Worm (Caenorhabditis elegans): ENCODE results near the gene str-138.

Gene str-138

DNA sequence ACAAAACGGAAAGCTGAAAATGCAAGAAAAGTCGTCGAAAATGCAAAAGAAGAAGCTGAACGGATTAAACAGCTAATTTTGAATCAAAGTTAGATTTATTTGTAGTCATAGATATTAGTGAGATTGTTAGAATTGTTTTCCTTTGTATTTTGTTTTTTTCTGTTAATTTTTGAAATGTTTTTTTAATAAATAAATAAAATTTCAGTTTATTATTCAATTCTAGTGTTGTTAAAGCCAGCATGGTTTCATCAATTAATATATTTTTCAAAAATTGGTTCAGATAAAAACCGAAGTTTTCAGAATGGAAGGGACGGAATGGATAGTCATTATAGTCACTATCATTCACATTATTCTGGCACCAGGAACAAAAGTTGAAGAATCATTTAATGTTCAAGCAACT is 23.6 kb upstream of the str-138 start, which contains the start of gene algn-12:
Gene algn-12 (plus strand): TSS at position 301 of the 400 bp plus-strand sequence.
- TF ChIP-seq unc-62 (GFP tag; optimal IDR thresholded peaks at IDR 0.05) = no peak

DNA sequence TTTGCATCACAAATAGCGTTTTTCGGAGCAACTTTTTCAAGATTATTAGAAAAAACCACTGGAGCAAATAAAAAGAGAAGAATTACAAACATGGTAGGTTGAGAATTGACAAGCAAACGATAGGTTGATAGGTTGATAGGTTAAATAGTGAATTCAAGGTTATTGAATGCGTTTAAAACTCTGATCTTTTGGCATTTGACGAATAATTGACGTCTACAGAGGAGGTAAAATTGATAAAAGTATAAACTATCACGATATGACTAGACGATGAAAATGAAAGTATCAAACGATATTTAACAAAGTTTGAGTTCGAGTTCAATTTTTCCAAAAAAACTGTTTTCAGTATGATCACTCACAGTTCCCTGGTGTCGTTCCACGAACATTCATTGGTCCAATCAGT is 22.5 kb upstream of the str-138 start, which contains the start of gene ZC513.14:
Gene ZC513.14 (minus strand): TSS at position 101 of the 400 bp plus-strand sequence.
- no peak for TF ChIP-seq unc-62 (GFP tag; optimal IDR thresholded peaks at IDR 0.05)

DNA sequence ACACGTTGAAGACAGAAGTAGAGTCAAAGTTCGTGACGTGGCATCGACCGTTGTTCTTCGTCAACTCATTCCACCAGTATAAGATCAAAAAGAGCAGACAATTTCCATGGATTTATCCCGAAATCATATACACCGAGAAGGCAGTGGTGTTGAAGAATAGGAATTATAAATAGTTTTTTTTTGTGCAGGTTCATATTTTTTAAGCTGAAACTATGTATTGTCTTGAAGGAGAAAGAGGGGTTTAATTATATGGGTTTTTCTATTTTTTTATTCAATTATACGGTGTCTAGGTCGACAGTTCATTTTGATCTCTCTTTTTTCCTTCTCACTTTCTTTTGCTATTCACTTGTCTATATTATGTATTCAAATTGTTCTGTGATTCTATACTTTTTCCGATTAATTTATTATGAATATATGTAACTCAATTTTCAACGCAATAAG is 19.4 kb upstream of the str-138 start:
- no peak for TF ChIP-seq unc-62 (GFP tag; optimal IDR thresholded peaks at IDR 0.05)

DNA sequence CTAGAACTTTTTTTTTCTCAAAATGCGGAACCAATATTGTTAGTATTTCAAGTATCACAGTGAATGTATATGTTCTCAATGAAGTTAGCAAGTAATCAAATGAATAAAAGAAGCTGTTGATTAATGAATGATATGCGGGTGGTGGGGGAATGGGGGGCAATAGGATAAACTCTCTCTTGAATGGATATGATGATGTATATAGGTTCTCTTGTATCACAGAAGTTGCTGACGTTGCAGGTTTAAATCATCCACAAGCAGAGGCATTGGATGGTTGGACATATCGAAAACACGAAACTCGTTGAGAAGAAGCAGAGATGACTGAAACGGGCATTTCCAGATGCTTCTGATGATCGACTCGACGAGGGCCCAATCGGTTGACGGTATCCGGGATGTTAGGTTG is 18.9 kb upstream of the str-138 start:
- TF ChIP-seq unc-62 (GFP tag; optimal IDR thresholded peaks at IDR 0.05) = no peak

DNA sequence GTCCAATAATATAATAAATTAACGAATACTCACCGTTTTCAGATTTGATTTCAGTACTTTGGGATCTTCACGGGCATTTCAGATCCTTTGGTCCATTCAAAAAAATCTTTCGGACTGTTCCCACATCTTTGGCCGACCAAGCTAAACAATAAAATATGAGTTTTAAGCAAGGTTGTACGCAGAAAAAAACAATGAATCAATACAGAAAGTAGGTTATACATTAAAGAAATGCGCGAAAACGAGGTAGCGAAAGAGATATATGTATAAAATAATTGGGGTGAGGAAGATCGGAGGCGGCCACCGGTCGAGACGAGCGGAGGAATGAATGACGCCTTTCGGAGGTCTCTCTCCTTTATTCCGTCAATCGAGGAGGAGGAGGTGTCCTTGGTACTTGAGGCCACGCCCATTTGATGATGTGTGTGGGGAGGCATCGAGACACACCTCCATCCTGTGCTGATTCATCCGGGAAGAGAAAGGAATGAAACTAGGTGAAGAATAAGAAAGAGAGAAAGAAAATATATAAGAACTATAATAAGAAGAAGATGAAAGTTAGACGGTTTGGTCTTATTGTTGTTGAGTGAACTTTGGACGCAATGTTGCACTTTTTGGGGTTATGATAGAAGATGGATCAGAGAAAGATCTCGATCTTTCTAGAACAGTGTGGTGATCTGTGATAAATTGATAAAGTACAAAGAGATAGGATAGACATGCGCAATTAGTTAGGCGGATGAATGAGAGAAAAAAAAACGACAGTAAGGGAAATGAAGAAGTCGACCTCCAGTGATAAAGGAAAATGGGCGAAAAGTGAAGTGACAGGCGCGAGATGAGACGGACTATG is 18.0 kb upstream of the str-138 start:
- TF ChIP-seq unc-62 (GFP tag; optimal IDR thresholded peaks at IDR 0.05) = no peak

DNA sequence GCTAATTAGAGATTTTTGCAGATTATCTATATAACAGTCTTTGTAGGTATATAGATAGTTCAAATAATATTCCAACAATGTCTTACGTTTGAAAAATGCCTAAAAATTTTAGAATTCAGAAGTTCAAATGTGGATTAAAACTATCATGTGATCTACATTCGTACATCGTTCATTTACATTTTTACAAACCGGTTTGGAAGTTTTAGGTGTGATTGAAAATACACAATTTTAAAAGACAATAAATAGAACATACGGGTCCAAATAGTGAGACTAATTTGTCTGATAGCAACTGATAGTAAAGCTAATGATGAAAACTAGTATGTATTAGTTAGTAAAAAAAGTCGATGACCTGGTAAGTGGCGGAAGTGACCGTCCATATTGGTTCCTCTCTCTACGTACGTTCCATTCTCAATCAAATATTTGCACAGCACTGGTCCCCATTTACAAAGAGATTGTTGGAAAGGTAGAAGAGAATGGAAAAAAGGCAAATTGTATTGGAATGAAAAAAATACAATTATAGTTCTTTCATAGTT is 17.1 kb upstream of the str-138 start:
- no peak for TF ChIP-seq unc-62 (GFP tag; optimal IDR thresholded peaks at IDR 0.05)

DNA sequence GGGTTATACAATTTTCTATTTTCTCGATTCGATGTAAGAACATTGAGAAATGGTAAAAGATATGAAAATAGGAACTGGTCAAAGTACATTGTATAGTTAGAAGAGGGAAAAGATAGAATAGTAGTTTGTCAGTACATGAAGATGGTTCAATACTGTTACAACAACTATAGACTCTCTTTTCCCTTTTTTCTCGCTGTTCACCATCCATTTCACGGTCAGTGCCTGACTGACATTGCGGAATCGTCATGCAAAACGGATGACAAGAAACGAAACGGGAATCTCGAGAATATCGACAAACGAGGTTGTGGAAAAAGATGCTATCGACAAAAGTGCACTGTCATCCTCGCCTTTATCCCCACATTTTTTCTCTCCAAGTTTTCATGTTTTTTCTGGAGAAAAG is 14.8 kb upstream of the str-138 start:
- no peak for TF ChIP-seq unc-62 (GFP tag; optimal IDR thresholded peaks at IDR 0.05)

DNA sequence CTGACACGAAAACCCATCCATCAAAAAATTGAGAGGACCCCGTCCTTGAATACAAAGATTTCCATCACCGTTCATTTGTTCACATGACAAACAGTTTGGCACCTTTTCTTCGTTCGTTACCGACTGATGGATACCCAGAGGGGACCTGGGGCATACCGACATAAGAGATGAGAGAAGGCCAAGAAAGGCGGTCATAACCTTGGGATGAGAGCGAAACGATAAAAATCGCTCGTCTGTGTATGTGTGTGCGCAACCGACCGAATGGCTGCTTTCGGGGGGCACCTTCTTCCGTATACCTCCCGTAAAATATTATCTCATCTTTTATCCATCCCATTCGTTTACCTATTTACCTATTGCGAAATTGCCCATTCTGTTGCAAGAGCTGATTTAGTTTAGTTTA is 13.5 kb upstream of the str-138 start:
- no peak for TF ChIP-seq unc-62 (GFP tag; optimal IDR thresholded peaks at IDR 0.05)

DNA sequence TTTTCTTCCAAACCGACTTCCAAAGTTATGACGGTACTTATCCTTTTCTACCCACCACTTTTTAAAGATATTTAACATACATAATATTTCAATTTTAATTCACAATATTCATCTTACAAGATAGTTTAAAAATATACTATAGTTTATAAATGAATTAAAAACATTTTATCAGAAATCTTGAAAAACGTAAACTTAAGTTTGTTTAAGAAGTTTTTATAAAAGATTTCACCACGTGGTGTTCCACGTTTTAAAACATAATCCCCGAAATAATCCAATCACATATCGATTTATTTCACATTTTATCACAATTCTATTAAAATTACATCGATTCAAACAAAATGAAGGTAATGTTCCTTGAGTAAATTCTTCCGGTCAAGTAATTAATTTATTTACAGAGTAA is 11.8 kb upstream of the str-138 start, which contains the start of gene ZC513.3:
Gene ZC513.3 (plus strand): TSS at position 301 of the 400 bp plus-strand sequence.
- no peak for TF ChIP-seq unc-62 (GFP tag; optimal IDR thresholded peaks at IDR 0.05)

DNA sequence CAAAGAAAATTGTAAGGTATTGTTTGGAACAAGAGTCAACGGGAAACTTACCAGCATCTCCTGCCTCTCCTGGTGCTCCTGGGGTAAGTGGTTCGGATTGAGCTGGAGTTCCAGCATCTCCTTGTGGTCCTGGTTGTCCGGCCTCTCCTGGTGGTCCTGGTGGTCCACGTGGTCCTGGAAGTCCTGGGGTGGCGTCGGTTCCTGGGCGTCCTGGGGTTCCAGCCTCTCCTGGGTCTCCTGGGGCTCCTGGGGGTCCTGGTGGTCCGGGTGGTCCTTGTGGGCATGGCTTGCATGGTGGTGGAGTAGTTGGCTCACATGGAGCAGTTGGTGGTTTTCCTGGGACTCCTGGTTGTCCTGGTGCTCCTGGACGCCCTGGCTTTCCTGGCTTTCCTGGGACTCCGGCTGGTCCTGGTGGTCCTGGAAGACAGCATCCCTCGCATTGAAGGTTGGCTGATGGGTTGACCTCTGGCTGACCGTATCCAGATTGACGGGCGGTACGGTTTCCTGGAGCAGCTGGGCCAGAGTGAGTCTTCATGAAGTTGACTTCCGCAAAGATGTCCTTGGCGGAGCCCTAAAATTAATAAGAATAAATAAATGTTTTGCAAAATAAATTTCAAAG is 8.3 kb upstream of the str-138 start:
- no peak for TF ChIP-seq unc-62 (GFP tag; optimal IDR thresholded peaks at IDR 0.05)

DNA sequence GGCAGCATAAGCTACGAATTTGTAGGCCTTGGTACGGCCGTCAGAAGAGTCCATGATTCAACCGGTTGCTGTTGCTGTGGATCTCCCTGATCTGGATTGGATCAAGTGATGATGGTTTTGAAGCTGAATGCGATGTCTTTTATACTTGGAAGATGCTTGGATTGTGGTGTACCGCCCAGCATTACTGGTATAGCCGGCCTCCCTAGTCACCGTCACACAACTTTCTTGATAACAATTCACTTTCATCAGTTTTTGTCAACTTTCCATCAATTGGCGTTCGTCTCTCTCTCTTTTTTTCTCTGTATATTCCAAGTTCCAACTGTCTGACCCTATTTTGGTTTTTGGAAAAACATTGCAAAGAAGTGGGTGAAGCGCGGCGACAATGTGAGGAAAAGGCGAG is 7.6 kb upstream of the str-138 start, which contains the start of gene col-43:
Gene col-43 (minus strand): TSS at position 101 of the 400 bp plus-strand sequence.
- no peak for TF ChIP-seq unc-62 (GFP tag; optimal IDR thresholded peaks at IDR 0.05)

DNA sequence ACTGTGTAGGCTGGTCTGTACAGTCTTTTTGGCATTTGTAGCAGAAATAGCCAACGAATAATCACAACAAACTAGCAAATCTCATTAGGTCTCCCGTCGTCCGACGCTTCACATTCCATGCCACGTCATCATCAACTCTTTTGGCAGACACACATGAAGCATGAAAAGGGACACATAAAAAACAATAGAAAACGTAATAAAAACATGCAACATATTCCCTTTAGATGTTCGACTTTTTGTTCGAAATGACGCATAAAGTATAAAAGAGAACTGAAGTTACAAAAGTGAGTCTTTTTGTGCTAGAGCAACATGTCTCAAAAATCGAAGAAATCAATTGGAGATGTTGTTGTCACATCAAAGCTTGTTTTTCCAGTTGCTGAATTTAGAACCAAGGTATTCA is 6.6 kb upstream of the str-138 start, which contains the start of gene sth-1:
Gene sth-1 (plus strand): TSS at position 301 of the 400 bp plus-strand sequence.
- TF ChIP-seq unc-62 (GFP tag; optimal IDR thresholded peaks at IDR 0.05) = no peak

DNA sequence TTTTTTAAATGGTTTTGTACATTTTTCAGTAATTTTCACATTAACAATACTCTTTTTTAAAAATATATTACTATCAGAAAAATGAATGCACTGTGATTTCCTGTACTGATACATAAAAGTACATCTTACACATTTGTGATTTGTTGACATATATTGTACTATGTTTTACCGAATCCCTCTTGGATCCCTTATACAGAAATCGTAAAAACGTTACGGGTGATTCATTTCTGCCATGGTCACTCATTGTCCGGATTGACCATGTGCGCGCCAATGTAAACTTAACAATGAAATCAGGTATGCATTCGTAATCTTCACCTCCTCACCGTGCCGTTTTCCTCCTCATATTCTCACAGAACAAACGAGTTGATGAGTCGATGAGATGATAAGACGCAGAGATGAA is 4.3 kb upstream of the str-138 start, which contains the start of gene ZC513.2:
Gene ZC513.2 (plus strand): TSS at position 301 of the 400 bp plus-strand sequence.
- no peak for TF ChIP-seq unc-62 (GFP tag; optimal IDR thresholded peaks at IDR 0.05)

DNA sequence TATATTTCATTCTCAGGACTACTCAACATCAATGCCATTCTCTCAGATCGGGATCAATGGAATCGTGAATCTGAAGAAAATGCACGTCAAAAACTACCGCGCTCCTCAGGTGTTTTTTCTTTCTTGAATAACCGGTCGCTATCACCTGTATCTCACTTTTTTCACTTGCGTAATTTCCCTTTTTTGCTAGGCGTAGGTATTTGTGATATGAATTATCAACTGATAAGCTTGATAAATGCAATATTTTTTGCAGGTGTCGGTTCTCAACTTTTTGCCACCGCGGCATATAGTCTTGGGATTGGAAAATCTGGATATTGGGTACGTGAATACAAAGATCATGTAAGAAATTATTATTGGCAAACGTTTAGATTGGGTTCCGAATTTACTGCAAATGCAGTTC is 3.3 kb upstream of the str-138 start:
- TF ChIP-seq unc-62 (GFP tag; optimal IDR thresholded peaks at IDR 0.05) = no peak

DNA sequence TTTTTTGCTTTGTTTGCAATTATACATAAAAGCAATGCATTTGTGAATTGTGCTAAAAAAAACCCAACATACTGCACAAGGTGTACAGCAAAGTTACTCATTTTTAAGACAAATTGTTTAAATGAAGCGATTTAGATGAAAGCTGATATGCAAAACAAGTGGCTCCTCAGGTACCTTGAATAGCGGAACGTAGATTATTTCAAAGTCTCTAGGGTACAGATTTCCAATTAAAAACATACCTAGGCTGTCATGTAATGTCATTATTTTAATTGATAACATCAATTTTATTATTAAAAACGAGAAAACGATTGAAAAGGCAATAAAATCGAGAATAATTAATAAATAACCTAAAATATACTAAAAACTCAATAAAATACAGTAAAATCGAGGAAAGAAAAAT is 3.6 kb downstream of the str-138 start, which contains the start of gene str-139:
Gene str-139 (minus strand): TSS at position 101 of the 400 bp plus-strand sequence.
- no peak for TF ChIP-seq unc-62 (GFP tag; optimal IDR thresholded peaks at IDR 0.05)

DNA sequence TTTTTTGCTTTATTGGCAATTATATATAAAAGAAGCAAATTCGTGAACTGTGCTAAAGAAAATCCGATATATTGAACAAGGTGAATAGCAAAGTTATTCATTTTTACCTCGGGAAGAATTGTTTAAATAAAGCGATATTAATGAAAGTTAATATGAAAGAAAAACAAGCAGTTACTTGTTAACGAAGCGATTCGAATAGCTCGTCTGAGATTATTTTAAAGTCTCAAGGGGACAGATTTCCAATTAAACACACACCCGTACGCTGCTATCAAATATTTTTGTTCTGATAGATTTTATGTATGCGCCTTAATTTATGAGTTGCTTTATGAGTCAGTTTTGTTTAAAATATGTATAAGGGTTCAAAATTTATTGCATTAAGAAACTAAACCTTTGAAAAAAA is 9.3 kb downstream of the str-138 start, which contains the start of gene str-140:
Gene str-140 (minus strand): TSS at position 101 of the 400 bp plus-strand sequence.
- TF ChIP-seq unc-62 (GFP tag; optimal IDR thresholded peaks at IDR 0.05) = no peak
